Worm (Caenorhabditis elegans) whole organism, L2 larva: ENCODE measurements around the gene F41E6.15.

Experiments
- R02D3.7 ChIP-seq: fragments of 150-350 bp; optimal IDR thresholded peaks from 2 replicates; lab custom pipeline; 2014; ENCODE audit warnings: missing biosample characterization, missing genetic modification characterization
- aly-2 ChIP-seq: fragments of 150-350 bp; optimal IDR thresholded peaks from 2 replicates; lab custom pipeline; 2014; ENCODE audit warnings: missing biosample characterization, missing genetic modification characterization
- ama-1 ChIP-seq: fragments of 150-350 bp; optimal IDR thresholded peaks from 2 replicates; lab custom pipeline; 2018; ENCODE audit warnings: inconsistent platforms
- blmp-1 ChIP-seq: sonication (generic microtip); optimal IDR thresholded peaks from 2 replicates; lab custom pipeline; 2017; ENCODE audit warnings: missing genetic modification characterization, mild to moderate bottlenecking, missing compliant biosample characterization, antibody characterized with exemption, moderate library complexity; ENCODE audit not compliant: insufficient read depth

DNA sequence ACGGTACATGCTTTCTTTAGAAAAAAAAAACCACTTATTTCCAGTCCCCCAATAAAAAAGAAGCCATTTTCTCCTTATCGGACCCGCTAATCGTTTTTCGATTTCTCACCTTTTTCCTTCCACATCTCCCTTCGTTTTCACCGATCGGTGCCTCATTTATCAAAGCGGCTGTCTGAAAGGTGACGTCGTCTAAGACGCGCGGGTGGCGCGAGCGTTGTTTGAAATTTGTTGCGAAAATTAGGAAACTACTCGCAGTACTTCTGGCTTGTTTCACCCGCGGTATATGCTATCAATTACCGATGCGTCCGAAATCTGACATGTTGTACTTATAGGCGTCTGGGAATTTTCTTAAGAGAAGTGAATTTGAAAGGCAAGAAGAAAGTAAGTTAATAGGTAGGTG lies 49.6 kb upstream of the F41E6.15 start:
- TF ChIP-seq R02D3.7 (no peak), blmp-1 (tag; lab: Kevin White, UChicago) (peak; percentile 70), ama-1 (lab: Kevin White, UChicago) (no peak), aly-2 (no peak)
